Worm (Caenorhabditis elegans): ENCODE data around the gene srh-60.

- TF ChIP-seq aly-2 (tag; optimal IDR thresholded peaks at IDR 0.05) = no peak
- no peak for TF ChIP-seq ZK337.2 (GFP tag; IDR thresholded peaks at IDR 0.05)
- no peak for TF ChIP-seq F49E8.2 (tag; optimal IDR thresholded peaks at IDR 0.05; ENCODE audit: borderline replicate concordance)
- TF ChIP-seq nhr-76 (tag; optimal IDR thresholded peaks at IDR 0.05) = no peak
- TF ChIP-seq unc-62 (GFP tag; optimal IDR thresholded peaks at IDR 0.05 in 1 of 2) = peak in 1 of 2 experiments; percentile 3
- no peak for TF ChIP-seq unc-62 (tag; optimal IDR thresholded peaks at IDR 0.05)
Observed at ce11 chrII:3626872-3627271, 43.4 kb downstream of the srh-60 start, which contains the start of gene M151.3.

Measured in whole organism, L4 larva.